Worm (Caenorhabditis elegans) whole organism, dauer: ENCODE data around the gene klp-7.

ENCODE experiments used
- unc-62 ChIP-seq: sonication (generic microtip); optimal IDR thresholded peaks from 2 replicates; lab custom pipeline; 2017; ENCODE audit warnings: missing biosample characterization, missing genetic modification reagents, missing genetic modification characterization

Gene klp-7

DNA sequence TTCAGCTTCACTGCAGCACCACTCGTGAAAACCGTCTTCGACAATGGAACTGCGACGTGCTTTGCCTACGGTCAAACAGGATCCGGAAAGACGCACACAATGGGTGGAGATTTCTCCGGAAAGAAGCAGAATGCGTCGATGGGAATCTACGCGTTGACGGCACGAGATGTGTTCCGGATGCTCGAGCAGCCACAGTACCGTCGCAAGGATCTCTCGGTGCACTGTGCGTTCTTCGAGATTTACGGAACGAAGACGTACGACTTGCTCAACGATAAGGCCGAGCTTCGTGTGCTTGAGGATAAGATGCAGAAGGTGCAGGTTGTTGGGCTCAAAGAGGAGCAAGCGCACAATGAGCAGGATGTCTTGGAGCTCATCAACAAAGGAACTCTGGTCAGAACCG is 3.8 kb downstream of the klp-7 start:
- no peak for TF ChIP-seq unc-62 (GFP tag; lab: Kevin White, UChicago)

- TF ChIP-seq unc-62 (GFP tag; lab: Kevin White, UChicago) = no peak
Observed at ce11 chrIII:10810483-10810836, 4.7 kb downstream of the klp-7 start.

ce11 chrIII:10810837-10811814 is 5.4 kb downstream of the klp-7 start:
- TF ChIP-seq unc-62 (GFP tag; lab: Kevin White, UChicago) = no peak

DNA sequence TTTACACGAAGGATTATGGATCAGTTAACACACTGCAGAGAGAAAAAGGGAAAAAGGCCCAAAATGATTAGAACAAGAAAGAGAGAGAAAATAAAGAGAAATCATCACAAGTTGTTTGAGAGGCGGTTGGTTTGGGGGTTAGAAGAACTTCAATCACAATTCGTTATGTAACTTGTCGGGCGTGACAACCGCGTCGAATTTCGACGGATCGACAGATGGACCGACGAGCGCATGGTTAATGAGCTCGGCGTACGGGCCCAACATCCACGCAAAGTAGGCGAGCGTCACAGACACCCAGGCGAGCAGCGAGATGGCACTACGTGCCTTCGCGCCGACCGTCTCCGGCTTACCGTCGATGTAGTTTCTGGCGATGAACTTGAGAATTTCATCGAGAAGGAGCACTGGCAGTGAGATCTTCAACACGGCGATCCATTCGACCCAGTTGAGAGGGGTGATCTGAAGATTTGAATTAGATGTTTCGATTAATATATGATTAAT is 7.1 kb downstream of the klp-7 start:
- no peak for TF ChIP-seq unc-62 (GFP tag; lab: Kevin White, UChicago)

ce11 chrIII:10813886-10814285 is 8.2 kb downstream of the klp-7 start:
- no peak for TF ChIP-seq unc-62 (GFP tag; lab: Kevin White, UChicago)

DNA sequence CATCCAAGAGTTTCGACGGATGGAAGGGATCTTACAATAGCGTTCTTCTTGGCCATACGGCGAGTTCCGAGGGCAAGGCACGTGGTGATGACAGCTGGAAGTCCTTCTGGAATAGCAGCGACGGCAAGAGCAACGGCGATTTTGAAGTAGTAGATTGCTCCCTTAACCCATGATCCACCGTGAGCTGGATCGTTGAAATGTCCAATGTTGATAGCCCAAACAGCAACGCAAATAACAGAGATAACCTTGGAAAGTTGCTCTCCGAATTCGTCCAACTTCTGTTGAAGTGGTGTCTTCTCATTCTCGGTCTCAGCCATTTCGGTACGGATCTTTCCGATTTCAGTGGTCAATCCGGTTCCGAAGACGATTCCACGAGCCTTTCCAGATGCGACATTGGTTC is 9.5 kb downstream of the klp-7 start:
- no peak for TF ChIP-seq unc-62 (GFP tag; lab: Kevin White, UChicago)

- TF ChIP-seq unc-62 (GFP tag; lab: Kevin White, UChicago) = no peak
Observed at ce11 chrIII:10816045-10816444, 10.3 kb downstream of the klp-7 start.

DNA sequence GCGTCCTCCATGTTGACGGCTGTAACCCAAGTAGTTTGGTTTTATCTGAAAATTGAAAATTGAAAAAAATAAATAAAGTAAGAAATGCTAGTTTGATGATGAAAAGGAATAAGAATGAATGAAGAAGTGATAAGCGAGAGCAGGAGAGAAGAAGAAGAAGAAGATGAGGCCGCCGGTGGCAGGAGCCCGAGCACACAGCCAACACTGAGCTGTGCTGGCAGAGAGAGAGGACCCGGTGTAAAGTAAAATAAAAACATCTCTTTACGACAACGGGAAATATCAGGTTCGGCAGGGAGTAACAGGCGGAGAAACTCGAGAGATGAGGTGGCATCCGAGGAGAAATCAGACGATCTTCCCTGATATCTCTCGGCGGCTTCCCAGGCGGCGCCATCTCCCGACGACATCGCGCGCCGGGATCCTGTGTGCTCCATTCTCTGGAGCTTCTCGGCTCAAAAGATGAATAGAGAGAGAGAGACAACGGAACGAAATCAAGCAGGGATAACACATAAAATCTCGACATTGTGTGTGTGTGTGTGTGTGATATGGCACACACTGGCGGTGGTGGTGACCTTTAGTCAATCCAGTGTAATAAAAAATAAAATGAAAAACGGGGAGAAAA is 11.2 kb downstream of the klp-7 start, which contains the start of gene sca-1:
TSS of gene sca-1 (minus strand) at position 51 of the 619 bp plus-strand sequence.
- no peak for TF ChIP-seq unc-62 (GFP tag; lab: Kevin White, UChicago)

ce11 chrIII:10818364-10818763 is 12.6 kb downstream of the klp-7 start:
- TF ChIP-seq unc-62 (GFP tag; lab: Kevin White, UChicago) = no peak

DNA sequence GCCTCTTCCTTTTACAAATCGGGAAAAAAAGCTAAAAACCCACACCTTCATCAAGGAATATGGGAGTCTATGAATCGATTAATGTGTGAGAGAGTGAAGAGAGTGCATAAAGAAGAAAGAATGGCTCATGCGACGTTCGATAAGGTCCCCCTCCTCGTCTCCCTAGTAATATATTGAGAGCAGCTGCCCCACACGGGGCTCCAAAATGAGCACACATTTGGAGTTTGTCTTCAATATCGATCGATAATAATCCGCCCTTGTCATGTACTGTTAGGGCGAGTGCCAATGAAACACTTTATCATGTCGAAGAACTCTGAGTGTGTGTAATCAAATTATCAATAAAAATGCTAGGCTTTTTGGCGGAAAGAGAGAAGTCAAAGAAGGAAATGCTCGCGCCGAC is 13.5 kb downstream of the klp-7 start:
- TF ChIP-seq unc-62 (GFP tag; lab: Kevin White, UChicago) = no peak

DNA sequence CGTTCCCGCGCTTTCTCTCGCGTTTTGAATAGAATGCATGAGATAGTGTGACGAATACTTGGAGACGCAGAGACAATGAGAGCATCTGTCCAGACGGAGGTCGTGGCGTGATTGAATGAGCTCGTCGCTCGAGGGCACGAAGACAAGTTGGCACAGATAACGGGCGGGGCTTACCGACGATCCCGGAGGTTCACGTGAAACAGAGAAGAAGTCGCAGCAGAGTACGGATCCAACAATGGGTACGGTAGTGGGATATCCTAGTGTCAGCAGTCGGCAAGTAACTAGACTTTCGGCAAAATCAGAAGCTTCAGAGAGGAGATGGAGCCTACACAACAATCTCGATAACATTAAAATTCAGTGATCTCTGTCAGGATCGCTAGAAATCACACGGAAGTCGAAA is 14.1 kb downstream of the klp-7 start:
- no peak for TF ChIP-seq unc-62 (GFP tag; lab: Kevin White, UChicago)

- no peak for TF ChIP-seq unc-62 (GFP tag; lab: Kevin White, UChicago)
Observed at ce11 chrIII:10820592-10821242, 15.0 kb downstream of the klp-7 start.

ce11 chrIII:10822494-10823113 is 16.9 kb downstream of the klp-7 start:
- TF ChIP-seq unc-62 (GFP tag; lab: Kevin White, UChicago) = no peak

DNA sequence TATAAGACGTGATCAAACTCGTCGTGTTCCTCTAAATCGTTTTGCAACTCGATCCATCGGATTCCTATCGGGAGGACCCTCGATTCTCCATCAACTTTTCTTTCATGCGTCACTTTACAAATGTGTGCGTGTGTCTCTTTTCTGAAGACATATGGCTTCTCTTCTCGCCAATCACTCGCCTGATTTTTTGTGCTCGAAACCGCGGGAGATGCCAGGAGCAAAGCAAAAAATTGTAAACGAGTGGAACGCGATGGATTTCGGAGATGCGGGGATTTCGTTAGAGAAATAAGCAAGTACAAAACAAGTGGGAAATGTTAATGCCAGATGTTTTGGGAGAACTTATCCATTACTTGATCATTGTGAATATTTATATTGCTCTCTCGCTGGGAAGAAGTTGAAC is 18.5 kb downstream of the klp-7 start:
- no peak for TF ChIP-seq unc-62 (GFP tag; lab: Kevin White, UChicago)

DNA sequence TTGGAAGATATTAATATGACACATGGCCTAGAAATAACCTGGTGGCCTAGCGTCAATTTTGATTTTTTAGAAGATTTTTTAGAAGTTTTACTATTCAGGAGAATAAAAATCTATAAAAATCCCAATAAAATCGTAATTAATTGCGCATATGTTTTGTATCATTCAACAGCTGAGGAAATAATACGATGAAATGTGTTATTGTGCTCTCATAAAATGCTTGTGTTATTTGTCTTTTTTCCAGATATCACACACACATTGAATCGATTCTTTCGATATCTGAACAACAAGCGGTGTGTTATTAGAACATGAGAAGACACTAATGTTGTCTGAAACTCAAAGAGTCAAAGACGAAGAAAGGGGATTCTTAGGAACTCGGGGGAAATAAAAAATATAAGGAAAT is 19.4 kb downstream of the klp-7 start:
- no peak for TF ChIP-seq unc-62 (GFP tag; lab: Kevin White, UChicago)
